Worm (Caenorhabditis elegans): ENCODE data around the gene srb-1.

srb-1 gene

DNA sequence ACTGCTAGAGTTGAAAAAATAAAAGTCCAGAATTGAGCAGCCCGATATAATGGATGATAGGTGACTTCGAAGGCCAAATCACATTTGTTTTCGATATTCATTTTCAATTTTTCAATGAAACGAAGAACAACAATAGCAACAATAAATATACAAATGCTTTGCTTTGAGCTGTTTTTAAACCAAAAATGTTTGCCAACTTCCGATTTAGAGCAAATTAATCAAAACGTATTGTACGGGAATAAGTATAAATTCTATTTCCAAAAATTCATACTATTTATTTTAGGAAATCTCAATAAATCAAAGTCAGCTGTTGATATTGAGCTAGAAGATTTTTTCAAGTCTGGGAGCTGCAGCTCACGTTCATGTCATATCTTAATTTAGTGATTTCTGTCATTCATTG is at the start of gene srb-1:
Gene srb-1 (minus strand): TSS at position 101 of the 400 bp plus-strand sequence.
- TF ChIP-seq unc-62 (GFP tag; optimal IDR thresholded peaks at IDR 0.05): no peak

- no peak for TF ChIP-seq unc-62 (GFP tag; optimal IDR thresholded peaks at IDR 0.05)
These were observed 47.5 kb upstream of the srb-1 start for ce11 chrII:5218349-5218748.

DNA sequence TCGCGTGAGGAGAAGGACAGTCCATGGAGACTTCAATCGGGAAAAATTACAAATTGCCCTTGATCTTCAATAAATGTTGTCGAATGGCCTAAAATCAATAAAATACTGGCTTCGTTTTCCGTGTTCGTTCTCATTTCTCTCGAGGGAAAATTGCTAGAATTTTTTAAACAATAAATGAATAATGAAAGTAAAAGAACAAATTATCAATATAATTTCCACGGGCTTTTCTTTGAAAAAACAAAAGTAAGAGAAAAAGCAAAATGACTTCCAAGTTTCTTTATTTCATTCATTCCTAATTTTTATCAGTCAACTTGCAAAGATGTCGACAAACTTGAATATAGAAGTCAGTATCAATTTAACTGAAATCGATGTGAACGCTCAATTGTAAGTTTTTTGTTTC is 41.8 kb upstream of the srb-1 start, which contains the start of gene C34F11.1:
Gene C34F11.1 (plus strand): TSS at position 301 of the 400 bp plus-strand sequence.
- TF ChIP-seq unc-62 (GFP tag; optimal IDR thresholded peaks at IDR 0.05): no peak

DNA sequence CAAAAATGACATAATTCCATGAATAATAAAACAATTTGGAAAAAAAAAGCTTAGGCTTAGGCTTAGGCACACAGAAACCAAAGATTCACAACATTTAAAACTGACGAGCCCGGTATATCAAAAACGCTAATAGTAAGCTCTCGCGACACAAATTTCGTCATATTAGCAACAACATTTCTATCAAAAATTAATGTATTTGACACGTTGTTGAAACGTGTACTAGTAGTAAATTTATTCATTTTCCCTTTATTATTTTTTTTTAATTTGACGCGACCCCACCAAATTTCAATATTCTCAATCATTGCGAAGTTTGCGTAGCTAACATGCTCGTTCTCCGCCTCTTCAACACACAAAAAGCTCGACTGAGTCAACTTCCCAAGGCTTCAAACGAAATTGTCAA is 41.1 kb upstream of the srb-1 start, which contains the start of gene C34F11.2:
Gene C34F11.2 (plus strand): TSS at position 301 of the 400 bp plus-strand sequence.
- no peak for TF ChIP-seq unc-62 (GFP tag; optimal IDR thresholded peaks at IDR 0.05)

- TF ChIP-seq unc-62 (GFP tag; optimal IDR thresholded peaks at IDR 0.05): no peak
These were observed 40.0 kb upstream of the srb-1 start, which contains the start of gene C34F11.8 for ce11 chrII:5210830-5211229. C34F11.8 (minus strand) TSS chrII:5210964.

ce11 chrII:5209122-5209521 is 38.3 kb upstream of the srb-1 start:
- no peak for TF ChIP-seq unc-62 (GFP tag; optimal IDR thresholded peaks at IDR 0.05)

ce11 chrII:5205286-5205685 is 34.5 kb upstream of the srb-1 start:
- no peak for TF ChIP-seq unc-62 (GFP tag; optimal IDR thresholded peaks at IDR 0.05)

- TF ChIP-seq unc-62 (GFP tag; optimal IDR thresholded peaks at IDR 0.05): no peak
These were observed 32.1 kb upstream of the srb-1 start, which contains the start of gene ampd-1 for ce11 chrII:5202930-5203329. ampd-1 (plus strand) TSS chrII:5203322.

- no peak for TF ChIP-seq unc-62 (GFP tag; optimal IDR thresholded peaks at IDR 0.05)
These were observed 31.2 kb upstream of the srb-1 start for ce11 chrII:5201922-5202562.

DNA sequence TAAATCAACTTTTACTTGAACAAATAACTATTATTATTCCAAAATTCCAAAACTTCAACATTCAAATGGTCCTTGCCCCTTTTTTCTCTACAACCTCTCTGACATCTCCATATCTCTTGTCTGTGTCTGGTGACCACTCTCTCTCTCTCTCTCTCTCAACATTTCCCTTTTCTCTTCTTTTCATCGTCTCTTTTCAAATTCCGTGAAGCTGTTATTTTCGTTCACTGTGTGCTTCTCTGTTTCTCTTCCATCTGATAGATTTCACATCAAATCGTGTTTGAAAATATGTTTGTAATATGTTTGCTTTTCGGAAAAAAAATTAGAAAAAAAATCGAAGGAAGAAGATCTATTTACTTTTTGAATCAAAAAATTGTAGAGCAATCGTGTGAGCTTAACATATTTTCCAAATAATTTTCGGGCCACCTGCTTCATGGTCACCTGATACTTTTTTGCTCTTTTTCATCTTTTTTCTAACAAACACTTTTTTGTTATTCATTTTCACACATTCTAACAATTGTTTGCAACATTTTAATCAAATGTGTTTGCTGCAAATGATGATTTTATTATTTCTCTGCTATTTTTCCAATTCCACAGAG is 30.3 kb upstream of the srb-1 start:
- TF ChIP-seq unc-62 (GFP tag; optimal IDR thresholded peaks at IDR 0.05): no peak

- no peak for TF ChIP-seq unc-62 (GFP tag; optimal IDR thresholded peaks at IDR 0.05)
These were observed 28.7 kb upstream of the srb-1 start, which contains the start of gene msp-50 for ce11 chrII:5199497-5199896. msp-50 (plus strand) TSS chrII:5199797.

- no peak for TF ChIP-seq unc-62 (GFP tag; optimal IDR thresholded peaks at IDR 0.05)
These were observed 24.7 kb upstream of the srb-1 start, which contains the start of gene C34F11.5 for ce11 chrII:5195504-5195903. C34F11.5 (plus strand) TSS chrII:5195804.

DNA sequence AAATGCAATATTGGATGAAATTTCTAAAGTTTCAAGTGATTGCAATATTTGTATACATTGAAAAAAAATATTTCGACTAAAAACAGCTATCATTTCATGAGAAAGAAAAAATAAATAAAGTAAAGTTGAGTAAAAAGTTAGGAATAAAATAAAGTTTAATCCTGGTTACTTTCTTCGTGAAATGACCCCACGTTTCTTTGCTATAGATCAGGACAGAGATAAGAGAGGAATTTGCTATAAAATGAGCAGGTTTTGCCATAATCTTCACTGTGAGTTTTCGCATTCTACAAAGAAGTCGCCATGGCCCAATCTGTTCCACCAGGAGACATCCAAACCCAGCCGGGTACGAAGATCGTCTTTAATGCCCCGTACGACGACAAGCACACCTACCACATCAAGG is 23.2 kb upstream of the srb-1 start, which contains the start of gene msp-49:
Gene msp-49 (plus strand): TSS at position 301 of the 400 bp plus-strand sequence.
- no peak for TF ChIP-seq unc-62 (GFP tag; optimal IDR thresholded peaks at IDR 0.05)

- TF ChIP-seq unc-62 (GFP tag; optimal IDR thresholded peaks at IDR 0.05): no peak
These were observed 20.9 kb upstream of the srb-1 start for ce11 chrII:5191766-5192165.

DNA sequence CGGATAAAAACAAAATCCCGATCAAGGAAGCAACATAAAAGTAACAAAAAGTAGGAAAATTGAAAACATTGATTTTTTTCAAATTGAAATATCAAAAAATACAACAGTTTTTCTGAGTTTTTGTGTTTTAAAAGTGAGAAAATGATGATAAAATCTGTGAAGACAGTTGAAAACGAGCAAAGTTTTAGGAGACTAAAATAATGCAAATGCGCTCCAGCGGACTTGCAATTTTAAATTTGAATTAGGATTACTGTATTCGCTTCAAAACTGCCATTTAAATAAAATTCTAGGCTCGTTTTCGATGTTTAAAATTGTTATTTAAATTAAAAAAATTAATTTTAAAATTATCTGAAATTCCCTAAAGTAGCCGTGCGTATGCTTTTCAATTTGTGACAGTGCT is 17.1 kb upstream of the srb-1 start:
- TF ChIP-seq unc-62 (GFP tag; optimal IDR thresholded peaks at IDR 0.05): no peak

- TF ChIP-seq unc-62 (GFP tag; optimal IDR thresholded peaks at IDR 0.05): no peak
These were observed 16.6 kb upstream of the srb-1 start, which contains the start of gene crh-2 for ce11 chrII:5187469-5187868. crh-2 (minus strand) TSS chrII:5187569.

- no peak for TF ChIP-seq unc-62 (GFP tag; optimal IDR thresholded peaks at IDR 0.05)
These were observed 16.0 kb upstream of the srb-1 start for ce11 chrII:5186870-5187269.

Measured in whole organism, dauer.